Worm (Caenorhabditis elegans): ENCODE results near the gene Y7A5A.9.
A peak's percentile ranks its signal among the peaks of the same experiment; 100 is the strongest.

Y7A5A.9 gene

DNA sequence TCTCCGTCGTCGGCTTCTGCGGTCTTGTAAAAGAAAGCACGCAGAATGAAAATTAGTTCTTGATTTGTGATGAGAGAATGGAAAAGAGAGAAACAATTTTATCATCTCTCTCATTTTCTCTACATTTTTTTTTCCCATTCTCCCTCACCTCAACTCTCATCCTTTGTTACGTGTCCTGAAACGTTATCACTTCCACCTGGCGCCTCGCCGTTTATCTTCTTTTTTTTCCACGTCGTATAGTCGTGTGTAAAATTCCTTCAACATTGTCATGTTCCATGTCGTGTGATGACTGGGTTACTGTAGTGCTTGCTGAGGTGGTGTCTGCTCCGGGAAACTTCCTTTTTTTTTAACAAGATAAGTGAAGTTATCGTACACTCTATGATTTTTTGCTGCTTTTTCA, 47.5 kb upstream of the Y7A5A.9 start (continued):
- TF ChIP-seq daf-16 (GFP tag; optimal IDR thresholded peaks at IDR 0.05) = peak in 1 of 2 experiments; percentile 29
- TF ChIP-seq daf-16 (tag; optimal IDR thresholded peaks at IDR 0.05) = peak; percentile 78
- TF ChIP-seq D1046.2 (GFP tag; IDR thresholded peaks at IDR 0.05) = no peak
- no peak for TF ChIP-seq nhr-111 (GFP tag; optimal IDR thresholded peaks at IDR 0.05)
- TF ChIP-seq ceh-44 (GFP tag; IDR thresholded peaks at IDR 0.05) = no peak
- peak in 1 of 2 experiments; percentile 96 for TF ChIP-seq unc-62 (GFP tag; optimal IDR thresholded peaks at IDR 0.05 in 1 of 2)
- no peak for TF ChIP-seq unc-62 (tag; optimal IDR thresholded peaks at IDR 0.05)
- no peak for TF ChIP-seq F44E2.7 (GFP tag; IDR thresholded peaks at IDR 0.05)
- TF ChIP-seq dve-1 (tag; optimal IDR thresholded peaks at IDR 0.05; ENCODE audit: insufficient read depth) = peak; percentile 94
- TF ChIP-seq T20F7.1 (GFP tag; optimal IDR thresholded peaks at IDR 0.05) = peak; percentile 65
- TF ChIP-seq F37D6.2 (tag; optimal IDR thresholded peaks at IDR 0.05) = no peak
- TF ChIP-seq saeg-2 (GFP tag; IDR thresholded peaks at IDR 0.05) = no peak
- TF ChIP-seq nhr-48 (tag; optimal IDR thresholded peaks at IDR 0.05) = peak; percentile 70
- peak; percentile 98 for TF ChIP-seq pqm-1 (tag; optimal IDR thresholded peaks at IDR 0.05)
- TF ChIP-seq ama-1 (optimal IDR thresholded peaks at IDR 0.05) = no peak
- TF ChIP-seq hlh-11 (tag; optimal IDR thresholded peaks at IDR 0.05) = peak; percentile 94
- TF ChIP-seq ZK546.5 (tag; optimal IDR thresholded peaks at IDR 0.05) = no peak

DNA sequence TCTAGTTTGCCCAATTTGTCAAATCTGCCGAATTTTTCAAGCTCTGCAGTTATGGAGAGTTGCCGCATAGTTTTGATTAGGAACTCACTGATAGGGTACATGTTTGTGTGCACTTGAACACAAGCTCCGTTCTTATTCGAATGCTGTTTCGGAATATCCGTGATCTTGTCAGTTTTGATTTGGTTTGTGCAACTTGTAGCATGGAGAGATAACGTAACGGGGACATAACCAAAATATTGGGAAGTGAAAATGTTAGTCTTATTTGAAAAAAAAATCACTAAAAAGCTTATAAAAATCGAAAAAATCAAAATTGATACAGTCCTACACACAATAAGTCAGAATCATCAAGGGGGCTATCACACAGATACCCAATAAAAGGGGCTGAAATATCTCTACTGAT, 44.9 kb upstream of the Y7A5A.9 start, which contains the start of gene Y7A5A.24:
TSS of gene Y7A5A.24 (minus strand) at position 101 of the 400 bp plus-strand sequence.
- TF ChIP-seq daf-19 (GFP tag; conservative IDR thresholded peaks at IDR 0.05) (no peak), madf-9 (GFP tag; conservative IDR thresholded peaks at IDR 0.05) (no peak), ZK546.5 (tag; optimal IDR thresholded peaks at IDR 0.05) (no peak), gei-8 (GFP tag; optimal IDR thresholded peaks at IDR 0.05) (no peak), mdl-1 (tag; optimal IDR thresholded peaks at IDR 0.05) (no peak), unc-62 (GFP tag; optimal IDR thresholded peaks at IDR 0.05 in 1 of 2) (no peak), unc-62 (tag; optimal IDR thresholded peaks at IDR 0.05) (no peak), ceh-28 (tag; optimal IDR thresholded peaks at IDR 0.05) (no peak), nhr-111 (GFP tag; optimal IDR thresholded peaks at IDR 0.05) (no peak), nhr-102 (tag; optimal IDR thresholded peaks at IDR 0.05) (no peak), duxl-1 (tag; optimal IDR thresholded peaks at IDR 0.05; ENCODE audit: poor library complexity) (no peak), madf-5 (GFP tag; IDR thresholded peaks at IDR 0.05) (no peak), saeg-2 (GFP tag; IDR thresholded peaks at IDR 0.05) (no peak), lin-13 (GFP tag; optimal IDR thresholded peaks at IDR 0.05) (no peak), skn-1 (tag; optimal IDR thresholded peaks at IDR 0.05) (no peak), ztf-7 (tag; optimal IDR thresholded peaks at IDR 0.05) (no peak), T26A8.4 (GFP tag; IDR thresholded peaks at IDR 0.05) (no peak), aly-2 (tag; optimal IDR thresholded peaks at IDR 0.05) (no peak), zag-1 (tag; optimal IDR thresholded peaks at IDR 0.05) (no peak), nhr-11 (tag; optimal IDR thresholded peaks at IDR 0.05) (no peak)

DNA sequence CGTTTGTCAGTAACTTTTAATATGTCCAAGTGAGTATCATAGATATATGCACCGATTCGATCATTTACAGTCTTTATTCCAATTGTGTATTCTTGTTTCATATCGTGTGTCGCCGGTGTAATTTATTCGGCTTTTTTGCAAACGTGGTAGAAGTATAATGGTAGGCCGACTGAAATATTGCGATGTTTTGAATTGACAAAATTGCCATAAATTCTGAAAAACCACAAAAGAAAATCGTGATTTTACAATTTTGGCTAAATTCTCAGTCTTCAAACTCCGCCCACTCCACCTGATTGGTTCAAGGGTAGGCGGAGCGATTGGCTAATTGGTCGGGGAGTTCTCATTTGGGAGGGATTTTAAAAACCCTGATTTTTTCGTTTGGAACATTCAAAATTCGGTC, 42.4 kb upstream of the Y7A5A.9 start, which contains the start of gene Y7A5A.3:
TSS of gene Y7A5A.3 (minus strand) at position 101 of the 400 bp plus-strand sequence.
- no peak for TF ChIP-seq Y48G9A.11 (GFP tag; IDR thresholded peaks at IDR 0.05)
- no peak for TF ChIP-seq unc-39 (tag; optimal IDR thresholded peaks at IDR 0.05)
- TF ChIP-seq sdz-12 (GFP tag; optimal IDR thresholded peaks at IDR 0.05) = no peak
- no peak for TF ChIP-seq mxl-3 (GFP tag; optimal IDR thresholded peaks at IDR 0.05)
- TF ChIP-seq lin-29 (GFP tag; IDR thresholded peaks at IDR 0.05) = no peak
- TF ChIP-seq rbr-2 (tag; optimal IDR thresholded peaks at IDR 0.05) = no peak
- no peak for TF ChIP-seq nhr-77 (tag; optimal IDR thresholded peaks at IDR 0.05)
- no peak for TF ChIP-seq daf-19 (GFP tag; conservative IDR thresholded peaks at IDR 0.05)
- TF ChIP-seq ZK337.2 (GFP tag; IDR thresholded peaks at IDR 0.05) = no peak
- TF ChIP-seq unc-130 (GFP tag; optimal IDR thresholded peaks at IDR 0.05) = no peak
- TF ChIP-seq lin-38 (GFP tag; IDR thresholded peaks at IDR 0.05) = no peak
- TF ChIP-seq arid-1 (GFP tag; conservative IDR thresholded peaks at IDR 0.05) = no peak
- TF ChIP-seq ceh-28 (tag; optimal IDR thresholded peaks at IDR 0.05) = no peak
- TF ChIP-seq T20F7.1 (GFP tag; optimal IDR thresholded peaks at IDR 0.05) = no peak
- no peak for TF ChIP-seq F49E8.2 (tag; optimal IDR thresholded peaks at IDR 0.05; ENCODE audit: borderline replicate concordance)
- TF ChIP-seq dmd-8 (GFP tag; IDR thresholded peaks at IDR 0.05) = no peak

Data from whole organism, L4 larva.